Worm (Caenorhabditis elegans): ENCODE measurements around the gene Y43C5B.2.

DNA sequence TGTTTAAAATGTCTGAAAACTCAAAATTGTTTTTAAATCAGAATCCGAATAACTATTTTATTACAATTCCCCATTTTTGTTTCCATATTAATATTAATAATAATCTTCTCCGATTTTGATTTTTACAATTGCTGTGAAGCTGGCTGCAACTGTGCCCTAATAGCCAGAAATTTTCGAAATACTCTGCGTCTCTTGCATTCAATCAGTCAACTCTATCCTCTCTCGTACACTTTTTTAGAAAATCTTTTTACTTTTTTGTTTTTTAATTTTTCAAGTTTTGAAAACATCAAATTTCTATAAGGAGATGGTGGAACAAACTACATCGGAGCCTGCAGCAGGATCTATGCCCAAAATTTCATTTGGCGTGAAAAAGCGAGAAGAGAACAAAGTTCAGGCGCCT, 5.7 kb upstream of the Y43C5B.2 start, which contains the start of gene gkow-1:
- TF ChIP-seq ztf-29 (GFP tag; IDR thresholded peaks at IDR 0.05) = no peak
- TF ChIP-seq cog-1 (tag; optimal IDR thresholded peaks at IDR 0.05) = no peak
